Worm (Caenorhabditis elegans) whole organism, L1 larva: Measurements from ENCODE around the gene cup-16.

Experiments used
- F16B12.6 ChIP-seq: fragments of 150-350 bp; optimal IDR thresholded peaks from 2 replicates; lab custom pipeline; 2014; ENCODE audit warnings: missing biosample characterization, missing genetic modification characterization
- elt-2 ChIP-seq: sonication (generic microtip); optimal IDR thresholded peaks from 2 replicates; lab custom pipeline; 2016; ENCODE audit warnings: missing genetic modification characterization, mild to moderate bottlenecking, inconsistent platforms, missing compliant biosample characterization, missing genetic modification reagents
- lin-15B ChIP-seq: fragments of 150-350 bp; sonication (generic microtip); optimal IDR thresholded peaks from 3 replicates; lab custom pipeline; 2014; ENCODE audit warnings: missing biosample characterization, missing genetic modification characterization
- nhr-28 ChIP-seq: fragments of 150-350 bp; optimal IDR thresholded peaks from 2 replicates; lab custom pipeline; 2014; ENCODE audit warnings: missing biosample characterization, missing genetic modification characterization
- nhr-77 ChIP-seq: fragments of 150-350 bp; optimal IDR thresholded peaks from 2 replicates; lab custom pipeline; 2014; ENCODE audit warnings: missing biosample characterization, missing genetic modification characterization
- pqm-1 ChIP-seq: sonication (generic microtip); optimal IDR thresholded peaks from 3 replicates; lab custom pipeline; 2017; ENCODE audit warnings: missing biosample characterization, missing genetic modification characterization

DNA sequence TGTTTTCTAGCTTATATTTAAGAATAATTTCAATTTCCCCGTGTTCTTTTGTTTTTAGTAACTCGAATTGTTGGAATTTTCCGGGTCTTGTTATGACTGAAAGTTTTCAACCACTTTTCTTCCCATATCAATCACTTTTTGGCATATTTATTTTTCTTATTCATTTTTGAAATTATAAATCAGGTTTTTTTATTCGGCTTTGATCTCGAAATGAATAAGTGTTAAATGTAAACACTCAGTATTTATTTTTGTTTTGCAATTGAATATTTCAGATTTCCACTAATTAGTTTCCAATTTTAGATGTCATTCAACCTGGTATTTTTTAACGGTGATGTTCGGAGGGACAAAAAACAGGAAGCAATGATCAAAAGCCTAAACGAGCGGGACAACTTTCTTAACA is 42.4 kb upstream of the cup-16 start, which contains the start of gene etc-1:
- TF ChIP-seq elt-2 (tag; lab: Kevin White, UChicago) (no peak), lin-15B (tag; lab: Kevin White, UChicago) (no peak), pqm-1 (tag; lab: Kevin White, UChicago) (no peak), nhr-28 (tag; lab: Kevin White, UChicago) (no peak), nhr-77 (tag; lab: Kevin White, UChicago) (no peak), F16B12.6 (tag; lab: Kevin White, UChicago) (no peak)
